Fruit fly (Drosophila melanogaster): ENCODE measurements around the gene CG14218.

DNA sequence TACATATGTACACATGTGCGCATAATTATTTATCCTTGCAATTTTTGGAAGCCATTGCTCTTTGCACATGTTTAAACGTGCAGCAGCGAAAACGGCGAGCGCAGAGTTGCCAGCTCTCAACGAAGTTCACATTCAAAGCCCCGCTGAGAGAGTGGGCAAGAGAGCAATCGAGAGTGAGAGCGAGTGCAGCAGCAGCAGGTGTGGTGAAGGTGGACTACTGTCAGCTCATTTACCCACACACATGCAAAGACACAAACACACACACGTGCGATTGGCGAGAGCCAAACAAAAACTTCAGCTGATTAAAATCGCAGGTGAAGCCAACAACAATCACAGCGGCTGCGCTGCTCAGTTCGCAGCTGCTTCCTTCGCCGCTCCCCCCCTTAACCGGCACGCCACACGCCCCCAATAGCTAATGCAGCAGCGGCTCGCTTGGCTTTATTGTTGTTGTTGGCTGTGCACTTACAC lies 49.6 kb upstream of the CG14218 start:
- TF ChIP-seq CG3032 (tag; optimal IDR thresholded peaks at IDR 0.05) (no peak), Sox14 (GFP tag; optimal IDR thresholded peaks at IDR 0.05) (peak; percentile 14), eg (GFP tag; IDR thresholded peaks at IDR 0.05) (no peak), CG16779 (tag; optimal IDR thresholded peaks at IDR 0.05) (no peak), fd59A (GFP tag; optimal IDR thresholded peaks at IDR 0.05) (no peak), CG11902 (GFP tag; optimal IDR thresholded peaks at IDR 0.05) (no peak), CG1621 (tag; optimal IDR thresholded peaks at IDR 0.05) (peak; percentile 24), CG8319 (GFP tag; optimal IDR thresholded peaks at IDR 0.05) (no peak), CG6163 (GFP tag; IDR thresholded peaks at IDR 0.05) (no peak; the same call in 2 of the 3 replicates), CG6854 (GFP tag; optimal IDR thresholded peaks at IDR 0.05) (peak; percentile 25), topi (GFP tag; optimal IDR thresholded peaks at IDR 0.05) (no peak), CG11294 (GFP tag; IDR thresholded peaks at IDR 0.05) (no peak), Sox15 (GFP tag; optimal IDR thresholded peaks at IDR 0.05) (no peak)
